Fruit fly (Drosophila melanogaster) whole organism, embryonic: ENCODE measurements around the gene CG13285.
A peak's percentile ranks its signal among the peaks of the same experiment; 100 is the strongest.

ENCODE experiments used
- B-H1 ChIP-seq: fragments of 200-800 bp; sonication (Bioruptor generic); IDR thresholded peaks from 3 replicates; pipeline ENCODE4 v1.3.6; 2022; ENCODE audit warnings: missing biosample characterization, missing genetic modification characterization
- CG10209 ChIP-seq: fragments of 200-800 bp; sonication (Bioruptor generic); optimal IDR thresholded peaks from 3 replicates; lab custom pipeline; 2017; ENCODE audit warnings: missing biosample characterization, mild to moderate bottlenecking, missing genetic modification characterization, missing genetic modification reagents
- CG10267 ChIP-seq: fragments of 200-800 bp; sonication (Bioruptor generic); optimal IDR thresholded peaks from 2 replicates; lab custom pipeline; 2018; ENCODE audit warnings: missing biosample characterization, mild to moderate bottlenecking, missing genetic modification characterization, moderate library complexity
- CG11560 ChIP-seq: fragments of 200-800 bp; sonication (Bioruptor generic); IDR thresholded peaks from 3 replicates; pipeline ENCODE4 v1.3.6; 2022; ENCODE audit warnings: missing biosample characterization, missing genetic modification characterization
- CG12104 ChIP-seq: fragments of 200-800 bp; sonication (Bioruptor generic); optimal IDR thresholded peaks from 3 replicates; lab custom pipeline; 2016; ENCODE audit warnings: missing biosample characterization, missing genetic modification characterization
- CG12659 ChIP-seq: fragments of 200-800 bp; sonication (Bioruptor generic); optimal IDR thresholded peaks from 3 replicates; lab custom pipeline; 2017; ENCODE audit warnings: mild to moderate bottlenecking, missing biosample characterization, missing genetic modification reagents, missing genetic modification characterization
- CG13123 ChIP-seq: fragments of 200-800 bp; sonication (Bioruptor generic); optimal IDR thresholded peaks from 2 replicates; lab custom pipeline; 2016; ENCODE audit warnings: missing biosample characterization, missing genetic modification characterization
- CG13894 ChIP-seq: fragments of 200-800 bp; sonication (Bioruptor generic); optimal IDR thresholded peaks from 3 replicates; lab custom pipeline; 2018; ENCODE audit warnings: missing biosample characterization, mild to moderate bottlenecking, missing genetic modification characterization, moderate library complexity
- CG15073 ChIP-seq: fragments of 200-800 bp; sonication (Bioruptor generic); optimal IDR thresholded peaks from 2 replicates; lab custom pipeline; 2016; ENCODE audit warnings: missing biosample characterization, missing genetic modification characterization
- CG15514 ChIP-seq: fragments of 200-800 bp; sonication (Bioruptor generic); optimal IDR thresholded peaks from 3 replicates; lab custom pipeline; 2017; ENCODE audit warnings: missing biosample characterization, missing genetic modification characterization, mild to moderate bottlenecking, moderate library complexity, missing genetic modification reagents
- CG2129 ChIP-seq: fragments of 200-800 bp; sonication (Bioruptor generic); IDR thresholded peaks from 2 replicates; pipeline ENCODE4 v1.3.6; 2022; ENCODE audit warnings: missing biosample characterization, missing genetic modification characterization; ENCODE audit not compliant: partially characterized antibody
- CG2712 ChIP-seq: fragments of 200-800 bp; optimal IDR thresholded peaks from 3 replicates; lab custom pipeline; 2019; ENCODE audit warnings: missing biosample characterization, mild to moderate bottlenecking, missing genetic modification characterization, moderate library complexity
- CG32532 ChIP-seq: fragments of 200-800 bp; sonication (Bioruptor generic); IDR thresholded peaks from 2 replicates; pipeline ENCODE4 v1.3.6; 2022; ENCODE audit warnings: missing biosample characterization, missing genetic modification characterization
- CG4730 ChIP-seq: fragments of 200-800 bp; sonication (Bioruptor generic); IDR thresholded peaks from 2 replicates; pipeline ENCODE4 v1.3.6; 2022; ENCODE audit warnings: missing biosample characterization, missing genetic modification characterization
- CG6254 ChIP-seq: fragments of 200-800 bp; sonication (Bioruptor generic); optimal IDR thresholded peaks from 3 replicates; lab custom pipeline; 2017; ENCODE audit warnings: mild to moderate bottlenecking, missing biosample characterization, missing genetic modification reagents, missing genetic modification characterization
- CG7839 ChIP-seq: fragments of 200-800 bp; sonication (Bioruptor generic); optimal IDR thresholded peaks from 3 replicates; lab custom pipeline; 2018; ENCODE audit warnings: missing biosample characterization, mild to moderate bottlenecking, missing genetic modification characterization, moderate library complexity
- CG9817 ChIP-seq: fragments of 200-800 bp; sonication (Bioruptor generic); optimal IDR thresholded peaks from 2 replicates; lab custom pipeline; 2018; ENCODE audit warnings: missing biosample characterization, mild to moderate bottlenecking, missing genetic modification characterization, moderate library complexity
- CG9932 ChIP-seq: fragments of 200-800 bp; sonication (Bioruptor generic); IDR thresholded peaks from 2 replicates; pipeline ENCODE4 v1.3.6; 2022; ENCODE audit warnings: missing biosample characterization, missing genetic modification characterization
- CoRest ChIP-seq: fragments of 200-800 bp; sonication (Bioruptor generic); optimal IDR thresholded peaks from 3 replicates; lab custom pipeline; 2018; ENCODE audit warnings: missing biosample characterization, mild to moderate bottlenecking, missing genetic modification characterization, moderate library complexity
- Doc2 ChIP-seq: fragments of 200-800 bp; sonication (Bioruptor generic); IDR thresholded peaks from 2 replicates; pipeline ENCODE4 v1.3.6; 2022; ENCODE audit warnings: missing biosample characterization, missing genetic modification characterization
- Dp ChIP-seq: fragments of 200-800 bp; sonication (Bioruptor generic); optimal IDR thresholded peaks from 2 replicates; lab custom pipeline; 2018; ENCODE audit warnings: missing biosample characterization, mild to moderate bottlenecking, missing genetic modification characterization, moderate library complexity
- ERR ChIP-seq: fragments of 200-800 bp; sonication (Bioruptor generic); optimal IDR thresholded peaks from 2 replicates; lab custom pipeline; 2016; ENCODE audit warnings: missing biosample characterization, missing genetic modification characterization
- Gug ChIP-seq: fragments of 200-800 bp; sonication (Bioruptor generic); IDR thresholded peaks from 4 replicates; pipeline ENCODE4 v1.3.6; 2022; ENCODE audit warnings: missing biosample characterization, missing genetic modification characterization
- Hey ChIP-seq: fragments of 200-800 bp; sonication (Bioruptor generic); optimal IDR thresholded peaks from 3 replicates; lab custom pipeline; 2018; ENCODE audit warnings: missing biosample characterization, mild to moderate bottlenecking, missing genetic modification characterization
- Hr51 ChIP-seq, 2 experiments: fragments of 200-800 bp; sonication (Bioruptor generic); optimal IDR thresholded peaks; 2 replicates in 1 of 2; 3 replicates in 1 of 2; lab custom pipeline; 2016 to 2018; ENCODE audit warnings: missing biosample characterization in 2 of 2, missing genetic modification characterization in 2 of 2, mild to moderate bottlenecking in 1 of 2, moderate library complexity in 1 of 2
- Kr ChIP-seq: fragments of 200-800 bp; sonication (Bioruptor generic); optimal IDR thresholded peaks from 2 replicates; lab custom pipeline; 2017; ENCODE audit warnings: missing biosample characterization, mild to moderate bottlenecking, missing genetic modification characterization
- MESR4 ChIP-seq: fragments of 200-800 bp; sonication (Bioruptor generic); optimal IDR thresholded peaks from 2 replicates; lab custom pipeline; 2018; ENCODE audit warnings: missing biosample characterization, mild to moderate bottlenecking, missing genetic modification characterization, moderate library complexity
- Med ChIP-seq: fragments of 200-800 bp; sonication (Bioruptor generic); peaks from one replicate; lab custom pipeline; 2016; ENCODE audit warnings: missing biosample characterization, missing genetic modification characterization, mild to moderate bottlenecking, inconsistent platforms, moderate library complexity
- Meics ChIP-seq: fragments of 200-800 bp; sonication (Bioruptor generic); optimal IDR thresholded peaks from 2 replicates; lab custom pipeline; 2017; ENCODE audit warnings: missing biosample characterization, mild to moderate bottlenecking, missing genetic modification characterization
- Pdp1 ChIP-seq, 2 experiments: fragments of 200-800 bp; sonication (Bioruptor generic); optimal IDR thresholded peaks; 3 replicates each; lab custom pipeline; 2016; ENCODE audit warnings: missing biosample characterization in 2 of 2, missing genetic modification characterization in 2 of 2, mild to moderate bottlenecking in 1 of 2, moderate library complexity in 1 of 2
- Ptx1 ChIP-seq: fragments of 200-800 bp; sonication (Bioruptor generic); IDR thresholded peaks from 2 replicates; pipeline ENCODE4 v1.3.6; 2022; ENCODE audit warnings: missing biosample characterization, missing genetic modification characterization
- Sin3A ChIP-seq: fragments of >200 bp; optimal IDR thresholded peaks from 2 replicates; lab custom pipeline; 2018
- Stat92E ChIP-seq, 3 experiments: fragments of >200 bp in 2 of 3; fragments of 200-800 bp in 1 of 3; sonication (Bioruptor generic) in 1 of 3; optimal IDR thresholded peaks; 2 replicates each; lab custom pipeline; 2017 to 2019; ENCODE audit warnings: missing biosample characterization in 3 of 3, missing genetic modification characterization in 3 of 3, mild to moderate bottlenecking in 1 of 3, moderate library complexity in 1 of 3
- YL-1 ChIP-seq: fragments of 200-800 bp; sonication (Bioruptor generic); optimal IDR thresholded peaks from 3 replicates; lab custom pipeline; 2017; ENCODE audit warnings: missing biosample characterization, mild to moderate bottlenecking, missing genetic modification characterization
- abd-A ChIP-seq: fragments of 200-800 bp; sonication (Bioruptor generic); optimal IDR thresholded peaks from 3 replicates; lab custom pipeline; 2019; ENCODE audit warnings: missing biosample characterization, mild to moderate bottlenecking, missing genetic modification characterization, moderate library complexity
- ara ChIP-seq: fragments of 200-800 bp; sonication (Bioruptor generic); IDR thresholded peaks from 2 replicates; pipeline ENCODE4 v1.3.6; 2022; ENCODE audit warnings: missing biosample characterization, missing genetic modification characterization
- chinmo ChIP-seq: fragments of 200-800 bp; sonication (Bioruptor generic); IDR thresholded peaks from 4 replicates; pipeline ENCODE4 v1.3.6; 2022; ENCODE audit warnings: missing biosample characterization, missing genetic modification characterization; ENCODE audit not compliant: partially characterized antibody
- chm ChIP-seq: fragments of 200-800 bp; sonication (Bioruptor generic); IDR thresholded peaks from 2 replicates; pipeline ENCODE4 v1.3.6; 2022; ENCODE audit warnings: missing biosample characterization, missing genetic modification characterization
- danr ChIP-seq: fragments of 200-800 bp; sonication (Bioruptor generic); IDR thresholded peaks from 2 replicates; pipeline ENCODE4 v1.3.6; 2022; ENCODE audit warnings: missing biosample characterization, missing genetic modification characterization
- eyg ChIP-seq: fragments of 200-800 bp; sonication (Bioruptor generic); optimal IDR thresholded peaks from 3 replicates; lab custom pipeline; 2016; ENCODE audit warnings: missing biosample characterization, missing genetic modification characterization
- fu2 ChIP-seq: fragments of 200-800 bp; sonication (Bioruptor generic); optimal IDR thresholded peaks from 2 replicates; lab custom pipeline; 2016; ENCODE audit warnings: missing biosample characterization, missing genetic modification characterization
- gsb ChIP-seq: fragments of 200-800 bp; sonication (Bioruptor generic); IDR thresholded peaks from 2 replicates; pipeline ENCODE4 v1.3.6; 2022; ENCODE audit warnings: missing biosample characterization, missing genetic modification characterization
- odd ChIP-seq: fragments of 200-800 bp; sonication (Bioruptor generic); optimal IDR thresholded peaks from 2 replicates; lab custom pipeline; 2017; ENCODE audit warnings: missing biosample characterization, mild to moderate bottlenecking, missing genetic modification characterization
- peb ChIP-seq: fragments of 200-800 bp; sonication (Bioruptor generic); IDR thresholded peaks from 2 replicates; pipeline ENCODE4 v1.3.6; 2022; ENCODE audit warnings: missing biosample characterization, missing genetic modification characterization
- sc ChIP-seq, 3 experiments: fragments of >200 bp in 2 of 3; fragments of 200-800 bp in 1 of 3; sonication (Bioruptor generic) in 1 of 3; optimal IDR thresholded peaks; 2 replicates in 2 of 3; 3 replicates in 1 of 3; lab custom pipeline; 2017; ENCODE audit warnings: mild to moderate bottlenecking in 1 of 3, missing biosample characterization in 1 of 3, missing genetic modification characterization in 1 of 3, missing genetic modification reagents in 1 of 3
- ssp ChIP-seq: fragments of 200-800 bp; sonication (Bioruptor generic); IDR thresholded peaks from 2 replicates; pipeline ENCODE4 v1.3.6; 2022; ENCODE audit warnings: missing biosample characterization, missing genetic modification characterization
- tio ChIP-seq: fragments of 200-800 bp; sonication (Bioruptor generic); optimal IDR thresholded peaks from 2 replicates; lab custom pipeline; 2017; ENCODE audit warnings: missing biosample characterization, missing genetic modification characterization, inconsistent platforms
- trem ChIP-seq: fragments of 200-800 bp; optimal IDR thresholded peaks from 3 replicates; lab custom pipeline; 2019; ENCODE audit warnings: missing biosample characterization, mild to moderate bottlenecking, missing genetic modification characterization, moderate library complexity
- usp ChIP-seq: fragments of >200 bp; optimal IDR thresholded peaks from 2 replicates; lab custom pipeline; 2017; ENCODE audit warnings: missing biosample characterization, missing genetic modification characterization

CG13285 gene

dm6 chr3L:5561341-5561740 lies 25.8 kb upstream of the CG13285 start, which contains the start of gene sinu (continued):
- no peak for TF ChIP-seq CG15073
- no peak for TF ChIP-seq CG9932 (GFP tag; lab: Robert Waterston, UW)
- TF ChIP-seq CG12659 (GFP tag; lab: Kevin White, UChicago): peak; percentile 4
- no peak for TF ChIP-seq Pdp1 (GFP tag; optimal IDR thresholded peaks at IDR 0.05; lab: Kevin White, UChicago)
- no peak for TF ChIP-seq eyg
- no peak for TF ChIP-seq odd (GFP tag; lab: Kevin White, UChicago)
- no peak for TF ChIP-seq CG6254
- no peak for TF ChIP-seq CG4730 (GFP tag; lab: Robert Waterston, UW)
- TF ChIP-seq CG2712 (tag; lab: Kevin White, UChicago): peak; percentile 28
- TF ChIP-seq trem: peak; percentile 23
- no peak for TF ChIP-seq Meics (GFP tag; lab: Kevin White, UChicago)
- TF ChIP-seq Doc2 (GFP tag; lab: Robert Waterston, UW): no peak
- no peak for TF ChIP-seq Hr51 (GFP tag; optimal IDR thresholded peaks at IDR 0.05; lab: Kevin White, UChicago)
- TF ChIP-seq CG10209: no peak
- peak; percentile 70 for TF ChIP-seq YL-1 (GFP tag; lab: Kevin White, UChicago)
- TF ChIP-seq danr: no peak
- no peak for TF ChIP-seq Hey (tag; lab: Kevin White, UChicago)
- no peak for TF ChIP-seq peb (GFP tag; lab: Robert Waterston, UW)
- TF ChIP-seq MESR4 (GFP tag; lab: Kevin White, UChicago): peak; percentile 84
- TF ChIP-seq ara (GFP tag; lab: Robert Waterston, UW): no peak
- TF ChIP-seq CG13123 (GFP tag; lab: Kevin White, UChicago): no peak

- no peak for TF ChIP-seq Stat92E (GFP tag; optimal IDR thresholded peaks at IDR 0.05; lab: Kevin White, UChicago)
- TF ChIP-seq abd-A (tag; lab: Kevin White, UChicago): peak; percentile 71
- TF ChIP-seq Dp: no peak
- TF ChIP-seq ERR (GFP tag; lab: Kevin White, UChicago): no peak
- TF ChIP-seq ssp (GFP tag; lab: Robert Waterston, UW): no peak
- no peak for TF ChIP-seq CG13123 (GFP tag; lab: Kevin White, UChicago)
- 0 out of 4 replicates have a peak, but pooled peaks have one; percentile 32 for TF ChIP-seq chinmo (GFP tag; lab: Robert Waterston, UW)
- no peak for TF ChIP-seq fu2 (GFP tag; lab: Kevin White, UChicago)
- TF ChIP-seq B-H1 (GFP tag; lab: Robert Waterston, UW): no peak
- TF ChIP-seq usp (GFP tag; lab: Kevin White, UChicago): no peak
- no peak for TF ChIP-seq Gug (GFP tag; lab: Robert Waterston, UW)
- peak; percentile 69 for TF ChIP-seq CG13894 (tag; lab: Kevin White, UChicago)
- TF ChIP-seq Sin3A: no peak
- no peak for TF ChIP-seq CG2129 (GFP tag; lab: Robert Waterston, UW)
Measured at dm6 chr3L:5556195-5556594, 20.6 kb upstream of the CG13285 start.

- TF ChIP-seq CG32532 (GFP tag; lab: Robert Waterston, UW) (peak; percentile 70), CG15514 (peak; percentile 6), CG11560 (tag; lab: Robert Waterston, UW) (peak; percentile 47; the same call in 1 of the 3 replicates), chm (GFP tag; lab: Robert Waterston, UW) (no peak), Kr (GFP tag; lab: Kevin White, UChicago) (no peak), CG7839 (tag; lab: Kevin White, UChicago) (peak; percentile 73), Ptx1 (GFP tag; lab: Robert Waterston, UW) (peak; percentile 72), CoRest (tag; lab: Kevin White, UChicago) (peak; percentile 67), CG12104 (GFP tag; lab: Kevin White, UChicago) (no peak), gsb (GFP tag; lab: Robert Waterston, UW) (peak; percentile 58), CG10267 (tag; lab: Kevin White, UChicago) (peak; percentile 31), sc (optimal IDR thresholded peaks at IDR 0.05; lab: Kevin White, UChicago) (no peak), sc (GFP tag; optimal IDR thresholded peaks at IDR 0.05; lab: Kevin White, UChicago) (no peak), Med (peak; percentile 79), tio (GFP tag; lab: Kevin White, UChicago) (peak; percentile 24), CG9817 (tag; lab: Kevin White, UChicago) (peak; percentile 55), CG10209 (peak; percentile 29)
Measured at dm6 chr3L:5554377-5554776, 18.8 kb upstream of the CG13285 start.
